Fruit fly (Drosophila melanogaster): ENCODE data around the gene PAN3.

Gene PAN3

DNA sequence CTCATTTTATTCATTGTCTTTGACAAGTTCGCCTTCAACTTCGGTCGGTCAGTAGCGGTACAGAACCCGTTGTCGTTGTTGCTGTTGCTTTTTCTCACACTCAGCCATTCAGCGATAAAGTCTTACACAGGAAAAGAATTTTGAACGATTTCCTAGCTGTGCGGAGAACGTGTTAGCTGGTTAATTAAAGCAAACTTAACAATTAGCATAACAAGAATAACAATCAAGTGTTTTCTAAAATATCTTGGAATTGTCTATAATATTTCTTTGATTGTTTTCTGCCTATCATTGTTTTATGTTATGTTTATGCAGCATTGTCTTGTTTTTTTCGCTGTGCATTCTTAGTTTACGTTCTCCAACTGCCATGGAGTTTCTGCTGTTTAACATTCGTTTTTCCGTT, 35.2 kb downstream of the PAN3 start:
- TF ChIP-seq OdsH (GFP tag; optimal IDR thresholded peaks at IDR 0.05) (no peak), psq (GFP tag; optimal IDR thresholded peaks at IDR 0.05) (no peak), usp (GFP tag; optimal IDR thresholded peaks at IDR 0.05) (no peak), rgr (GFP tag; optimal IDR thresholded peaks at IDR 0.05) (no peak), sage (GFP tag; optimal IDR thresholded peaks at IDR 0.05) (no peak), HLH106 (tag; optimal IDR thresholded peaks at IDR 0.05) (no peak), h (GFP tag; optimal IDR thresholded peaks at IDR 0.05) (no peak), Myc (optimal IDR thresholded peaks at IDR 0.05) (no peak), br (GFP tag; optimal IDR thresholded peaks at IDR 0.05) (no peak), lola (GFP tag; optimal IDR thresholded peaks at IDR 0.05) (no peak)

dm6 chr3L:3106908-3107821, 36.2 kb downstream of the PAN3 start, which contains the start of gene Cht7:
Cht7 (minus strand) TSS chr3L:3106958.
- TF ChIP-seq Hr78 (GFP tag; optimal IDR thresholded peaks at IDR 0.05), result no peak
- peak; percentile 55 for TF ChIP-seq CG9705 (GFP tag; optimal IDR thresholded peaks at IDR 0.05)
- peak; percentile 87 for TF ChIP-seq ey (GFP tag; optimal IDR thresholded peaks at IDR 0.05)
- no peak for TF ChIP-seq lola (GFP tag; optimal IDR thresholded peaks at IDR 0.05)
- peak; percentile 92 for TF ChIP-seq OdsH (GFP tag; optimal IDR thresholded peaks at IDR 0.05)
- TF ChIP-seq usp (GFP tag; optimal IDR thresholded peaks at IDR 0.05), result no peak
- TF ChIP-seq dsf (GFP tag; optimal IDR thresholded peaks at IDR 0.05; ENCODE audit: borderline replicate concordance), result no peak
- peak; percentile 61 for TF ChIP-seq sage (GFP tag; optimal IDR thresholded peaks at IDR 0.05)
- TF ChIP-seq Abd-B (GFP tag; optimal IDR thresholded peaks at IDR 0.05), result no peak
- no peak for TF ChIP-seq Dif (GFP tag; optimal IDR thresholded peaks at IDR 0.05; ENCODE audit: partially characterized antibody)
- TF ChIP-seq CrebA (GFP tag; optimal IDR thresholded peaks at IDR 0.05; ENCODE audit: borderline replicate concordance), result peak; percentile 50
- peak; percentile 85 for TF ChIP-seq br (GFP tag; optimal IDR thresholded peaks at IDR 0.05)
- TF ChIP-seq Myc (optimal IDR thresholded peaks at IDR 0.05), result no peak
- TF ChIP-seq Hnf4 (GFP tag; optimal IDR thresholded peaks at IDR 0.05), result peak; percentile 80
- TF ChIP-seq N (GFP tag; optimal IDR thresholded peaks at IDR 0.05), result no peak
- TF ChIP-seq Rel (GFP tag; optimal IDR thresholded peaks at IDR 0.05), result peak; percentile 47
- TF ChIP-seq Rel (tag; optimal IDR thresholded peaks at IDR 0.05), result peak; percentile 16
- peak; percentile 83 for TF ChIP-seq Sp1 (GFP tag; optimal IDR thresholded peaks at IDR 0.05)
- TF ChIP-seq rgr (GFP tag; optimal IDR thresholded peaks at IDR 0.05), result peak; percentile 89
- TF ChIP-seq sv (GFP tag; optimal IDR thresholded peaks at IDR 0.05), result peak; percentile 90
- no peak for TF ChIP-seq pan (optimal IDR thresholded peaks at IDR 0.05)
- TF ChIP-seq brk (GFP tag; optimal IDR thresholded peaks at IDR 0.05), result peak; percentile 74
- peak; percentile 90 for TF ChIP-seq fru (GFP tag; optimal IDR thresholded peaks at IDR 0.05)
- peak; percentile 83 for TF ChIP-seq psq (GFP tag; optimal IDR thresholded peaks at IDR 0.05)
- TF ChIP-seq GATAd (GFP tag; optimal IDR thresholded peaks at IDR 0.05), result no peak
- TF ChIP-seq tai (GFP tag; optimal IDR thresholded peaks at IDR 0.05), result peak; percentile 67
- TF ChIP-seq woc (GFP tag; optimal IDR thresholded peaks at IDR 0.05), result peak; percentile 82
- TF ChIP-seq Jra (GFP tag; optimal IDR thresholded peaks at IDR 0.05), result peak; percentile 11
- peak; percentile 48 for TF ChIP-seq CG32264 (GFP tag; optimal IDR thresholded peaks at IDR 0.05)
- TF ChIP-seq dmrt93B (GFP tag; optimal IDR thresholded peaks at IDR 0.05), result peak; percentile 59
- TF ChIP-seq HLH106 (tag; optimal IDR thresholded peaks at IDR 0.05), result peak; percentile 83
- TF ChIP-seq Hr83 (GFP tag; optimal IDR thresholded peaks at IDR 0.05; ENCODE audit: poor library complexity, severe bottlenecking), result no peak
- TF ChIP-seq dl (GFP tag; optimal IDR thresholded peaks at IDR 0.05; ENCODE audit: insufficient read depth in 1 of 2, partially characterized antibody in 2 of 2), result no peak
- no peak for TF ChIP-seq Vsx2 (GFP tag; optimal IDR thresholded peaks at IDR 0.05; ENCODE audit: partially characterized antibody)
- peak; percentile 48 for TF ChIP-seq Mio (GFP tag; optimal IDR thresholded peaks at IDR 0.05)
- TF ChIP-seq foxo (GFP tag; optimal IDR thresholded peaks at IDR 0.05), result peak in 1 of 2 experiments; percentile 90
- peak; percentile 91 for TF ChIP-seq h (GFP tag; optimal IDR thresholded peaks at IDR 0.05)
- TF ChIP-seq Dfd (GFP tag; optimal IDR thresholded peaks at IDR 0.05), result no peak
- TF ChIP-seq jim (GFP tag; optimal IDR thresholded peaks at IDR 0.05), result no peak
